Fruit fly (Drosophila melanogaster) Kc167 (cell line): Measurements from ENCODE around the gene CG17717.

ENCODE experiments used
- Myc ChIP-seq: fragments of >200 bp; optimal IDR thresholded peaks from 2 replicates; lab custom pipeline; 2017; ENCODE audit warnings: missing external identifiers
- Sin3A ChIP-seq: fragments of >200 bp; optimal IDR thresholded peaks from 2 replicates; lab custom pipeline; 2018; ENCODE audit warnings: missing external identifiers

- TF ChIP-seq Sin3A (lab: Kevin White, UChicago) (no peak), Myc (lab: Kevin White, UChicago) (no peak)
Observed at dm6 chrX:6614266-6614665, 25.2 kb downstream of the CG17717 start.
